Worm (Caenorhabditis elegans) whole organism, young adult: ENCODE measurements around the gene nhr-84.

Source experiments
- Y67H2A.10 ChIP-seq: fragments of 200-800 bp; sonication (Bioruptor generic); conservative IDR thresholded peaks from 2 replicates; pipeline ENCODE4 v1.3.6; 2022; ENCODE audit warnings: missing genetic modification reagents, missing genetic modification characterization, missing compliant biosample characterization
- ama-1 ChIP-seq, 3 experiments: fragments of 150-350 bp in 1 of 3; sonication (generic microtip) in 2 of 3; optimal IDR thresholded peaks; 2 replicates each; lab custom pipeline; 2014 to 2018; ENCODE audit warnings: missing biosample characterization in 2 of 3, missing genetic modification characterization in 2 of 3, missing genetic modification reagents in 2 of 3
- ceh-100 ChIP-seq: fragments of 200-800 bp; sonication (Bioruptor generic); IDR thresholded peaks from 2 replicates; pipeline ENCODE4 v1.3.6; 2022; ENCODE audit warnings: missing genetic modification reagents, missing genetic modification characterization, missing compliant biosample characterization
- dox-1 ChIP-seq: fragments of 200-800 bp; sonication (Bioruptor generic); IDR thresholded peaks from 2 replicates; pipeline ENCODE4 v1.3.6; 2022; ENCODE audit warnings: missing genetic modification reagents, missing genetic modification characterization, missing compliant biosample characterization
- ets-4 ChIP-seq: fragments of 200-800 bp; sonication (Bioruptor generic); optimal IDR thresholded peaks from 2 replicates; lab custom pipeline; 2018; ENCODE audit warnings: mild to moderate bottlenecking, missing genetic modification characterization, missing compliant biosample characterization
- him-1 ChIP-seq: sonication (generic microtip); optimal IDR thresholded peaks from 2 replicates; lab custom pipeline; 2016; ENCODE audit warnings: missing genotype, missing genetic modification reagents, missing genetic modification characterization, missing compliant biosample characterization
- hsf-1 ChIP-seq: fragments of 200-800 bp; sonication (Bioruptor generic); IDR thresholded peaks from 2 replicates; pipeline ENCODE4 v1.3.6; 2022; ENCODE audit warnings: missing genetic modification reagents, missing genetic modification characterization, missing compliant biosample characterization
- lin-40 ChIP-seq: sonication (generic microtip); optimal IDR thresholded peaks from 2 replicates; lab custom pipeline; 2016; ENCODE audit warnings: missing genetic modification characterization, mild to moderate bottlenecking, missing compliant biosample characterization, missing genotype, missing genetic modification reagents
- unc-130 ChIP-seq: sonication (generic microtip); optimal IDR thresholded peaks from 2 replicates; lab custom pipeline; 2016; ENCODE audit warnings: missing genetic modification reagents, missing genetic modification characterization, missing compliant biosample characterization

DNA sequence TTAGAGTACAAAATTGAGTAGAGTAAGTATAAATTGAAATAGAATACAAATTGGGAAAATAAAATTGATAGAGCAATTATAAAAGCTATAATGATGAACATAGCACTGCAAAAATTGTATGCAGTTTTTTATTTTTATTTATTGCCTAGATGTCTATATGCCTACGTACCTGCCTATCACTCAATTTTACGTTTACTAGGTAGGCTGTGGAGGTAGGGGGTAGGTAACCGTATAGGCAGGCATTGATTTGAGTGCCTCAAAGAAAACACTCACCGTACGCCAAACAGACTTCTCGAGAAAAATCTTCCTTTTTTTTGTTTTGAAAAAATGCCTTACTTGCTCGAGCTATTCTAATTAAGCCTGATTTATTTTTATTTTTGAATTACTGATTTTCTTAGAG, 47.8 kb downstream of the nhr-84 start, which contains the start of gene srbc-56:
- no peak for TF ChIP-seq unc-130
- no peak for TF ChIP-seq hsf-1
- TF ChIP-seq ama-1 (optimal IDR thresholded peaks at IDR 0.05; lab: Kevin White, UChicago): no peak
- no peak for TF ChIP-seq ama-1 (GFP tag; optimal IDR thresholded peaks at IDR 0.05; lab: Kevin White, UChicago)
- no peak for TF ChIP-seq Y67H2A.10
- TF ChIP-seq lin-40 (tag; lab: Kevin White, UChicago): no peak
- no peak for TF ChIP-seq ets-4 (GFP tag; lab: Kevin White, UChicago)
- no peak for TF ChIP-seq dox-1 (GFP tag; lab: Robert Waterston, UW)
- TF ChIP-seq him-1 (tag; lab: Kevin White, UChicago): no peak
- no peak for TF ChIP-seq ceh-100 (GFP tag; lab: Robert Waterston, UW)
